Worm (Caenorhabditis elegans): Measurements from ENCODE around the gene hpo-34.

- TF ChIP-seq ceh-22 (tag; optimal IDR thresholded peaks at IDR 0.05) (no peak), ama-1 (optimal IDR thresholded peaks at IDR 0.05) (no peak), npax-4 (tag; optimal IDR thresholded peaks at IDR 0.05) (no peak), pqm-1 (tag; optimal IDR thresholded peaks at IDR 0.05) (no peak), ttx-3 (tag; optimal IDR thresholded peaks at IDR 0.05) (no peak), ceh-45 (GFP tag; IDR thresholded peaks at IDR 0.05) (no peak)
Observed at ce11 chrX:11515381-11515780, 3.5 kb downstream of the hpo-34 start.
